Fruit fly (Drosophila melanogaster) whole organism, embryonic: ENCODE results near the gene Ask1.

Experiments
- Asciz ChIP-seq: fragments of 200-800 bp; sonication (Bioruptor generic); optimal IDR thresholded peaks from 2 replicates; lab custom pipeline; 2017; ENCODE audit warnings: missing biosample characterization, mild to moderate bottlenecking, missing genetic modification characterization, missing genetic modification reagents
- CG10274 ChIP-seq: fragments of 200-800 bp; sonication (Bioruptor generic); optimal IDR thresholded peaks from 3 replicates; lab custom pipeline; 2017; ENCODE audit warnings: missing biosample characterization, mild to moderate bottlenecking, missing genetic modification characterization
- CG12104 ChIP-seq: fragments of 200-800 bp; sonication (Bioruptor generic); optimal IDR thresholded peaks from 3 replicates; lab custom pipeline; 2016; ENCODE audit warnings: missing biosample characterization, missing genetic modification characterization
- CG12659 ChIP-seq: fragments of 200-800 bp; sonication (Bioruptor generic); optimal IDR thresholded peaks from 3 replicates; lab custom pipeline; 2017; ENCODE audit warnings: mild to moderate bottlenecking, missing biosample characterization, missing genetic modification reagents, missing genetic modification characterization
- CG13894 ChIP-seq: fragments of 200-800 bp; sonication (Bioruptor generic); optimal IDR thresholded peaks from 3 replicates; lab custom pipeline; 2018; ENCODE audit warnings: missing biosample characterization, mild to moderate bottlenecking, missing genetic modification characterization, moderate library complexity
- CG15479 ChIP-seq: fragments of 200-800 bp; sonication (Bioruptor generic); optimal IDR thresholded peaks from 3 replicates; lab custom pipeline; 2019; ENCODE audit warnings: missing biosample characterization, mild to moderate bottlenecking, missing genetic modification characterization, moderate library complexity
- CG17328 ChIP-seq: fragments of 200-800 bp; sonication (Bioruptor generic); IDR thresholded peaks from 2 replicates; pipeline ENCODE4 v1.3.6; 2022; ENCODE audit warnings: missing biosample characterization, missing genetic modification characterization
- CG17612 ChIP-seq: fragments of 200-800 bp; sonication (Bioruptor generic); IDR thresholded peaks from 2 replicates; pipeline ENCODE4 v1.3.6; 2022; ENCODE audit warnings: missing biosample characterization, missing genetic modification characterization
- CG17829 ChIP-seq: fragments of 200-800 bp; optimal IDR thresholded peaks from 2 replicates; lab custom pipeline; 2019; ENCODE audit warnings: missing biosample characterization, mild to moderate bottlenecking, missing genetic modification characterization, moderate library complexity
- CG18011 ChIP-seq: fragments of 200-800 bp; sonication (Bioruptor generic); optimal IDR thresholded peaks from 2 replicates; lab custom pipeline; 2017; ENCODE audit warnings: missing biosample characterization, missing genetic modification characterization, mild to moderate bottlenecking, moderate library complexity, missing genotype
- CG1832 ChIP-seq: fragments of 200-800 bp; sonication (Bioruptor generic); optimal IDR thresholded peaks from 2 replicates; lab custom pipeline; 2017; ENCODE audit warnings: missing biosample characterization, mild to moderate bottlenecking, missing genetic modification characterization, inconsistent platforms
- CG30403 ChIP-seq: fragments of 200-800 bp; sonication (Bioruptor generic); optimal IDR thresholded peaks from 3 replicates; lab custom pipeline; 2016; ENCODE audit warnings: missing biosample characterization, missing genetic modification characterization
- CG31441 ChIP-seq: fragments of 200-800 bp; sonication (Bioruptor generic); IDR thresholded peaks from 2 replicates; pipeline ENCODE4 v1.3.6; 2022; ENCODE audit warnings: missing biosample characterization, missing genetic modification characterization
- CG4617 ChIP-seq: fragments of 200-800 bp; sonication (Bioruptor generic); optimal IDR thresholded peaks from 3 replicates; lab custom pipeline; 2016; ENCODE audit warnings: missing biosample characterization, missing genetic modification characterization, borderline replicate concordance
- CG4707 ChIP-seq: fragments of 200-800 bp; sonication (Bioruptor generic); optimal IDR thresholded peaks from 2 replicates; lab custom pipeline; 2018; ENCODE audit warnings: missing biosample characterization, mild to moderate bottlenecking, missing genetic modification characterization, moderate library complexity
- CG4854 ChIP-seq: fragments of 200-800 bp; sonication (Bioruptor generic); optimal IDR thresholded peaks from 2 replicates; lab custom pipeline; 2016; ENCODE audit warnings: missing biosample characterization, missing genetic modification characterization, inconsistent platforms
- CG5180 ChIP-seq: fragments of 200-800 bp; sonication (Bioruptor generic); optimal IDR thresholded peaks from 3 replicates; lab custom pipeline; 2017; ENCODE audit warnings: missing biosample characterization, missing genetic modification characterization, mild to moderate bottlenecking, moderate library complexity, missing genetic modification reagents
- CG6272 ChIP-seq: fragments of 200-800 bp; sonication (Bioruptor generic); IDR thresholded peaks from 2 replicates; pipeline ENCODE4 v1.3.6; 2022; ENCODE audit warnings: missing biosample characterization, missing genetic modification characterization
- CG8290 ChIP-seq, 3 experiments: fragments of 200-800 bp; sonication (Bioruptor generic); optimal IDR thresholded peaks; 2 replicates each; lab custom pipeline; 2016 to 2019; ENCODE audit warnings: missing biosample characterization in 3 of 3, missing genetic modification characterization in 3 of 3, mild to moderate bottlenecking in 2 of 3, moderate library complexity in 1 of 3
- CG9609 ChIP-seq: fragments of 200-800 bp; sonication (Bioruptor generic); optimal IDR thresholded peaks from 3 replicates; lab custom pipeline; 2016; ENCODE audit warnings: missing biosample characterization, missing genetic modification characterization
- Dfd ChIP-seq, 2 experiments: fragments of >200 bp; optimal IDR thresholded peaks; 2 replicates each; lab custom pipeline; 2017; ENCODE audit warnings: missing biosample characterization in 2 of 2, missing genetic modification characterization in 2 of 2
- Hey ChIP-seq: fragments of 200-800 bp; sonication (Bioruptor generic); optimal IDR thresholded peaks from 3 replicates; lab custom pipeline; 2018; ENCODE audit warnings: missing biosample characterization, mild to moderate bottlenecking, missing genetic modification characterization
- Hr39 ChIP-seq: fragments of >200 bp; optimal IDR thresholded peaks from 2 replicates; lab custom pipeline; 2017
- MESR4 ChIP-seq: fragments of 200-800 bp; sonication (Bioruptor generic); optimal IDR thresholded peaks from 2 replicates; lab custom pipeline; 2018; ENCODE audit warnings: missing biosample characterization, mild to moderate bottlenecking, missing genetic modification characterization, moderate library complexity
- Max ChIP-seq: fragments of 200-800 bp; sonication (Bioruptor generic); optimal IDR thresholded peaks from 2 replicates; lab custom pipeline; 2016; ENCODE audit warnings: missing biosample characterization, mild to moderate bottlenecking, missing genetic modification characterization
- Meics ChIP-seq: fragments of 200-800 bp; sonication (Bioruptor generic); optimal IDR thresholded peaks from 2 replicates; lab custom pipeline; 2017; ENCODE audit warnings: missing biosample characterization, mild to moderate bottlenecking, missing genetic modification characterization
- Nf-YA ChIP-seq: fragments of 200-800 bp; sonication (Bioruptor generic); IDR thresholded peaks from 2 replicates; pipeline ENCODE4 v1.3.6; 2022; ENCODE audit warnings: missing biosample characterization, missing genetic modification characterization
- Sry-δ ChIP-seq: fragments of 200-800 bp; sonication (Bioruptor generic); optimal IDR thresholded peaks from 2 replicates; lab custom pipeline; 2016; ENCODE audit warnings: missing biosample characterization, missing genetic modification characterization
- Trl ChIP-seq, 3 experiments: fragments of >200 bp in 2 of 3; fragments of 200-800 bp in 1 of 3; sonication (Bioruptor generic) in 1 of 3; optimal IDR thresholded peaks; 2 replicates in 1 of 3; 3 replicates in 2 of 3; lab custom pipeline; 2016 to 2017; ENCODE audit warnings: missing biosample characterization in 1 of 3, missing genetic modification characterization in 1 of 3
- amos ChIP-seq: fragments of 200-800 bp; sonication (Bioruptor generic); IDR thresholded peaks from 2 replicates; pipeline ENCODE4 v1.3.6; 2022; ENCODE audit warnings: missing biosample characterization, missing genetic modification characterization; ENCODE audit not compliant: partially characterized antibody
- chinmo ChIP-seq: fragments of 200-800 bp; sonication (Bioruptor generic); IDR thresholded peaks from 4 replicates; pipeline ENCODE4 v1.3.6; 2022; ENCODE audit warnings: missing biosample characterization, missing genetic modification characterization; ENCODE audit not compliant: partially characterized antibody
- croc ChIP-seq: fragments of 200-800 bp; sonication (Bioruptor generic); conservative IDR thresholded peaks from 3 replicates; pipeline ENCODE4 v1.3.6; 2022; ENCODE audit warnings: missing biosample characterization, missing genetic modification characterization
- crp ChIP-seq, 2 experiments: fragments of 200-800 bp; sonication (Bioruptor generic); optimal IDR thresholded peaks; 2 replicates in 1 of 2; 3 replicates in 1 of 2; lab custom pipeline; 2017; ENCODE audit warnings: missing biosample characterization in 2 of 2, missing genetic modification characterization in 2 of 2, mild to moderate bottlenecking in 1 of 2, moderate library complexity in 1 of 2
- cwo ChIP-seq: fragments of 200-800 bp; sonication (Bioruptor generic); optimal IDR thresholded peaks from 3 replicates; lab custom pipeline; 2017; ENCODE audit warnings: missing biosample characterization, missing genetic modification characterization, mild to moderate bottlenecking, moderate library complexity, missing genetic modification reagents
- dan ChIP-seq: fragments of 200-800 bp; sonication (Bioruptor generic); IDR thresholded peaks from 2 replicates; pipeline ENCODE4 v1.3.6; 2022; ENCODE audit warnings: missing biosample characterization, missing genetic modification characterization
- dm ChIP-seq: fragments of 200-800 bp; sonication (Bioruptor generic); optimal IDR thresholded peaks from 3 replicates; lab custom pipeline; 2016; ENCODE audit warnings: missing biosample characterization, missing genetic modification characterization
- dpn ChIP-seq, 2 experiments: fragments of 200-800 bp; sonication (Bioruptor generic); optimal IDR thresholded peaks; 3 replicates each; lab custom pipeline; 2016; ENCODE audit warnings: missing biosample characterization in 2 of 2, missing genetic modification characterization in 2 of 2
- h ChIP-seq: fragments of >200 bp; optimal IDR thresholded peaks from 2 replicates; lab custom pipeline; 2017
- inv ChIP-seq: fragments of 200-800 bp; sonication (Bioruptor generic); IDR thresholded peaks from 2 replicates; pipeline ENCODE4 v1.3.6; 2022; ENCODE audit warnings: missing biosample characterization, missing genetic modification characterization; ENCODE audit not compliant: partially characterized antibody
- jing ChIP-seq: fragments of 200-800 bp; sonication (Bioruptor generic); optimal IDR thresholded peaks from 2 replicates; lab custom pipeline; 2018; ENCODE audit warnings: missing biosample characterization, mild to moderate bottlenecking, missing genetic modification characterization
- otp ChIP-seq: fragments of 200-800 bp; sonication (Bioruptor generic); IDR thresholded peaks from 3 replicates; pipeline ENCODE4, ENCODE4 v1.3.6; 2022; ENCODE audit warnings: missing biosample characterization, missing genetic modification characterization
- pan ChIP-seq, 4 experiments: fragments of >200 bp in 3 of 4; fragments of 200-800 bp in 1 of 4; sonication (Bioruptor generic) in 1 of 4; optimal IDR thresholded peaks in 3 of 4; IDR thresholded peaks in 1 of 4; 2 replicates each; pipeline versions ENCODE4 v1.3.6 to Lab custom; 2017 to 2022; ENCODE audit warnings: missing biosample characterization in 2 of 4, missing genetic modification characterization in 2 of 4, mixed read lengths in 1 of 4
- pho ChIP-seq: fragments of 200-800 bp; sonication (Bioruptor generic); optimal IDR thresholded peaks from 2 replicates; lab custom pipeline; 2016; ENCODE audit warnings: missing biosample characterization, missing genetic modification characterization
- phol ChIP-seq: fragments of 200-800 bp; sonication (Bioruptor generic); optimal IDR thresholded peaks from 3 replicates; lab custom pipeline; 2018; ENCODE audit warnings: missing biosample characterization, mild to moderate bottlenecking, missing genetic modification characterization, moderate library complexity
- pros ChIP-seq: fragments of 200-800 bp; sonication (Bioruptor generic); optimal IDR thresholded peaks from 3 replicates; lab custom pipeline; 2019; ENCODE audit warnings: missing biosample characterization, mild to moderate bottlenecking, missing genetic modification characterization, moderate library complexity
- sens ChIP-seq: fragments of 200-800 bp; sonication (Bioruptor generic); peaks from one replicate; lab custom pipeline; 2016; ENCODE audit warnings: missing biosample characterization, missing genetic modification characterization
- slp2 ChIP-seq: fragments of 200-800 bp; sonication (Bioruptor generic); optimal IDR thresholded peaks from 2 replicates; lab custom pipeline; 2016; ENCODE audit warnings: missing biosample characterization, missing genetic modification characterization
- sna ChIP-seq: fragments of 200-800 bp; sonication (Bioruptor generic); IDR thresholded peaks from 2 replicates; pipeline ENCODE4 v1.3.6; 2022; ENCODE audit warnings: missing biosample characterization, missing genetic modification characterization; ENCODE audit not compliant: partially characterized antibody
- sob ChIP-seq: fragments of 200-800 bp; sonication (Bioruptor generic); IDR thresholded peaks from 2 replicates; pipeline ENCODE4 v1.3.6; 2022; ENCODE audit warnings: missing biosample characterization, missing genetic modification characterization

The Ask1 gene

DNA sequence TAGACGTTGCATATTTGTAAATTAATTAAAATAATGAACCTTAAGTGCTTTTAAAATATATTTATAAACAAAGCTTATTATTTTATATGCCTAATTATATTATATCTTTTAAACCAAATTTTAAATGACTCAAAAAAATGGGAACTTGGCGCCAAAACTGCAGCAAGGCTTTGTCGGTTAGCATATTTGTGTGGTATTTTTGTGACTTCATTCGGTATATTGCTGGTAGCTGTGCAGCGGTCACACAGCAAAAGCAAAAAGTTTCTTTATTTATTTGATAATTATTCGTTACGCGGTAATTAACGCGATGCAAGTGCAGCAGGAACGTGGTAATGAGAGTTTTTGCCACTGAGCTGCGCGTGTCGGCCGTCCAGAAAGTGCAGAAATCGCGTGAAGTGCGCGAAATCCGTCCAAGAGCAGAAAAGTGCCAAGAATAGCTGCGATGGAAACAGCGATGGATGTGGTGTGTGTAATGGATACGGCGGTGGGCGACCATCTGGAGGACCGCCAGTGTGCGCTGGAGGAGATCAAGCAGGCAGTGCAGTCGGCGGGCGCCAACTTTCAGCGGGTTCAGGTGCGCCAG is at the start of gene Ask1 (continued):
- peak; percentile 18 for TF ChIP-seq CG12659 (GFP tag; lab: Kevin White, UChicago)
- TF ChIP-seq Max (GFP tag; lab: Kevin White, UChicago) = no peak
- TF ChIP-seq cwo (GFP tag; lab: Kevin White, UChicago) = no peak
- no peak for TF ChIP-seq jing (GFP tag; lab: Kevin White, UChicago)
- TF ChIP-seq chinmo (GFP tag; lab: Robert Waterston, UW) = no peak
- TF ChIP-seq pho (GFP tag; lab: Kevin White, UChicago) = no peak
- no peak for TF ChIP-seq CG1832 (GFP tag; lab: Kevin White, UChicago)
- no peak for TF ChIP-seq CG8290 (GFP tag; optimal IDR thresholded peaks at IDR 0.05; lab: Kevin White, UChicago)
- TF ChIP-seq CG8290 (tag; optimal IDR thresholded peaks at IDR 0.05; lab: Kevin White, UChicago) = no peak
- TF ChIP-seq CG17829 (tag; lab: Kevin White, UChicago) = no peak
- no peak for TF ChIP-seq CG17612 (GFP tag; lab: Robert Waterston, UW)
- TF ChIP-seq CG10274 (GFP tag; lab: Kevin White, UChicago) = no peak
- TF ChIP-seq slp2 = no peak
- no peak for TF ChIP-seq Nf-YA (GFP tag; lab: Robert Waterston, UW)
- no peak for TF ChIP-seq CG4707 (GFP tag; lab: Kevin White, UChicago)
- TF ChIP-seq Meics = no peak
- no peak for TF ChIP-seq Hey (tag; lab: Kevin White, UChicago)
- TF ChIP-seq Sry-δ (GFP tag; lab: Kevin White, UChicago) = no peak
- no peak for TF ChIP-seq inv (GFP tag; lab: Robert Waterston, UW)
- TF ChIP-seq otp = peak; percentile 19; the same call in 1 of the 3 replicates
- TF ChIP-seq CG4854 = peak; percentile 15
- no peak for TF ChIP-seq dan (GFP tag; lab: Robert Waterston, UW)
- no peak for TF ChIP-seq dpn (GFP tag; optimal IDR thresholded peaks at IDR 0.05; lab: Kevin White, UChicago)
- no peak for TF ChIP-seq sna (GFP tag; lab: Robert Waterston, UW)
- no peak for TF ChIP-seq Trl (optimal IDR thresholded peaks at IDR 0.05; lab: Kevin White, UChicago)
- TF ChIP-seq Trl (GFP tag; optimal IDR thresholded peaks at IDR 0.05; lab: Kevin White, UChicago) = no peak
- no peak for TF ChIP-seq pros
- peak; percentile 31 for TF ChIP-seq phol
- no peak for TF ChIP-seq CG13894 (tag; lab: Kevin White, UChicago)
- TF ChIP-seq pan (optimal IDR thresholded peaks at IDR 0.05; lab: Kevin White, UChicago) = no peak
- no peak for TF ChIP-seq pan (GFP tag; optimal IDR thresholded peaks at IDR 0.05 in 1 of 2, IDR thresholded peaks at IDR 0.05 in 1 of 2)
- peak; percentile 0 for TF ChIP-seq dm (GFP tag; lab: Kevin White, UChicago)
- peak; percentile 4 for TF ChIP-seq sens (GFP tag; lab: Kevin White, UChicago)
- no peak for TF ChIP-seq CG6272
- TF ChIP-seq CG4617 = peak; percentile 81
- no peak for TF ChIP-seq Asciz
- TF ChIP-seq CG12104 (GFP tag; lab: Kevin White, UChicago) = no peak
- no peak for TF ChIP-seq CG5180
- TF ChIP-seq crp (GFP tag; optimal IDR thresholded peaks at IDR 0.05; lab: Kevin White, UChicago) = no peak
- no peak for TF ChIP-seq Hr39 (lab: Kevin White, UChicago)
- no peak for TF ChIP-seq CG17328
- no peak for TF ChIP-seq croc (GFP tag; lab: Robert Waterston, UW)
- no peak for TF ChIP-seq CG31441
- TF ChIP-seq amos (GFP tag; lab: Robert Waterston, UW) = no peak
- TF ChIP-seq Dfd (GFP tag; optimal IDR thresholded peaks at IDR 0.05; lab: Kevin White, UChicago) = no peak
- no peak for TF ChIP-seq CG9609 (GFP tag; lab: Kevin White, UChicago)
- TF ChIP-seq sob (GFP tag; lab: Robert Waterston, UW) = no peak
- peak; percentile 86 for TF ChIP-seq MESR4 (GFP tag; lab: Kevin White, UChicago)
- TF ChIP-seq h (lab: Kevin White, UChicago) = no peak
- TF ChIP-seq CG30403 = no peak
- no peak for TF ChIP-seq CG18011 (GFP tag; lab: Kevin White, UChicago)
- TF ChIP-seq CG15479 = no peak
